Fruit fly (Drosophila melanogaster): Measurements from ENCODE around the gene CG9391.

CG9391 gene

dm6 chr3L:21236959-21237551, 31.1 kb downstream of the CG9391 start (continued):
- TF ChIP-seq acj6 (GFP tag; optimal IDR thresholded peaks at IDR 0.05) (no peak), topi (GFP tag; optimal IDR thresholded peaks at IDR 0.05) (no peak), Met (GFP tag; optimal IDR thresholded peaks at IDR 0.05) (no peak), fkh (GFP tag; optimal IDR thresholded peaks at IDR 0.05) (no peak), OdsH (GFP tag; optimal IDR thresholded peaks at IDR 0.05) (peak; percentile 12), fd85E (GFP tag; optimal IDR thresholded peaks at IDR 0.05) (no peak), Blimp-1 (GFP tag; optimal IDR thresholded peaks at IDR 0.05) (no peak), CG1621 (tag; optimal IDR thresholded peaks at IDR 0.05) (no peak), CG10631 (GFP tag; optimal IDR thresholded peaks at IDR 0.05) (no peak), CG31627 (GFP tag; optimal IDR thresholded peaks at IDR 0.05) (no peak), esn (GFP tag; optimal IDR thresholded peaks at IDR 0.05) (no peak), cyc (GFP tag; optimal IDR thresholded peaks at IDR 0.05) (no peak), CG34406 (GFP tag; optimal IDR thresholded peaks at IDR 0.05) (no peak)

dm6 chr3L:21230762-21231161, 37.4 kb downstream of the CG9391 start:
- no peak for TF ChIP-seq CG6808 (GFP tag; optimal IDR thresholded peaks at IDR 0.05)
- TF ChIP-seq CG1621 (tag; optimal IDR thresholded peaks at IDR 0.05) = no peak
- no peak for TF ChIP-seq lz (GFP tag; optimal IDR thresholded peaks at IDR 0.05)
- TF ChIP-seq eg (GFP tag; IDR thresholded peaks at IDR 0.05) = no peak
- no peak for TF ChIP-seq CG34406 (GFP tag; optimal IDR thresholded peaks at IDR 0.05)
- no peak for TF ChIP-seq esn (GFP tag; optimal IDR thresholded peaks at IDR 0.05)
- TF ChIP-seq dsx (GFP tag; optimal IDR thresholded peaks at IDR 0.05; ENCODE audit: poor library complexity, severe bottlenecking) = no peak
- TF ChIP-seq CG11762 (GFP tag; optimal IDR thresholded peaks at IDR 0.05; ENCODE audit: insufficient read depth) = no peak
- TF ChIP-seq CG8319 (GFP tag; optimal IDR thresholded peaks at IDR 0.05) = no peak
- no peak for TF ChIP-seq CG6792 (GFP tag; optimal IDR thresholded peaks at IDR 0.05)
- TF ChIP-seq CG32006 (GFP tag; optimal IDR thresholded peaks at IDR 0.05) = no peak

- no peak for TF ChIP-seq Blimp-1 (GFP tag; optimal IDR thresholded peaks at IDR 0.05)
- TF ChIP-seq CG3919 (GFP tag; optimal IDR thresholded peaks at IDR 0.05) = peak; percentile 29
- TF ChIP-seq CG8319 (GFP tag; optimal IDR thresholded peaks at IDR 0.05) = no peak
- TF ChIP-seq salr (GFP tag; optimal IDR thresholded peaks at IDR 0.05) = peak in 1 of 2 experiments; percentile 69
- peak; percentile 60 for TF ChIP-seq CG6163 (GFP tag; IDR thresholded peaks at IDR 0.05)
- peak; percentile 19 for TF ChIP-seq CG11762 (GFP tag; optimal IDR thresholded peaks at IDR 0.05; ENCODE audit: insufficient read depth)
- TF ChIP-seq Hr4 (GFP tag; optimal IDR thresholded peaks at IDR 0.05) = peak; percentile 92
- TF ChIP-seq CG31627 (GFP tag; optimal IDR thresholded peaks at IDR 0.05) = no peak
- TF ChIP-seq fd85E (GFP tag; optimal IDR thresholded peaks at IDR 0.05) = no peak
- no peak for TF ChIP-seq Eip75B (GFP tag; optimal IDR thresholded peaks at IDR 0.05)
- TF ChIP-seq svp (GFP tag) = no peak
- TF ChIP-seq CG6808 (GFP tag; optimal IDR thresholded peaks at IDR 0.05) = no peak
- peak; percentile 12 for TF ChIP-seq CG16779 (tag; optimal IDR thresholded peaks at IDR 0.05)
- TF ChIP-seq CG1621 (tag; optimal IDR thresholded peaks at IDR 0.05) = no peak
- TF ChIP-seq acj6 (GFP tag; optimal IDR thresholded peaks at IDR 0.05) = no peak
- no peak for TF ChIP-seq cyc (GFP tag; optimal IDR thresholded peaks at IDR 0.05)
- no peak for TF ChIP-seq CG8632 (GFP tag; optimal IDR thresholded peaks at IDR 0.05)
- peak; percentile 29; the same call in 1 of the 2 replicates for TF ChIP-seq CG11294 (GFP tag; IDR thresholded peaks at IDR 0.05)
- peak; percentile 82 for TF ChIP-seq eg (GFP tag; IDR thresholded peaks at IDR 0.05)
- TF ChIP-seq Gug (GFP tag; IDR thresholded peaks at IDR 0.05) = peak; percentile 62
- no peak for TF ChIP-seq topi (GFP tag; optimal IDR thresholded peaks at IDR 0.05)
- TF ChIP-seq esn (GFP tag; optimal IDR thresholded peaks at IDR 0.05) = no peak
- peak; percentile 89 for TF ChIP-seq CG8119 (GFP tag; IDR thresholded peaks at IDR 0.05)
- TF ChIP-seq dac (GFP tag; optimal IDR thresholded peaks at IDR 0.05) = peak; percentile 78
- TF ChIP-seq Ets21C (GFP tag; optimal IDR thresholded peaks at IDR 0.05) = no peak
- TF ChIP-seq fd59A (GFP tag; optimal IDR thresholded peaks at IDR 0.05) = no peak
- TF ChIP-seq Lpt (GFP tag; optimal IDR thresholded peaks at IDR 0.05) = peak; percentile 83
- TF ChIP-seq Met (GFP tag; optimal IDR thresholded peaks at IDR 0.05) = no peak
- peak; percentile 52 for TF ChIP-seq OdsH (GFP tag; optimal IDR thresholded peaks at IDR 0.05)
- no peak for TF ChIP-seq CG10669 (GFP tag; optimal IDR thresholded peaks at IDR 0.05)
- TF ChIP-seq fkh (GFP tag; optimal IDR thresholded peaks at IDR 0.05) = no peak
- TF ChIP-seq Sox15 (GFP tag; optimal IDR thresholded peaks at IDR 0.05) = no peak
- TF ChIP-seq CG3032 (tag; optimal IDR thresholded peaks at IDR 0.05) = no peak
- peak; percentile 51 for TF ChIP-seq achi (GFP tag; optimal IDR thresholded peaks at IDR 0.05)
- TF ChIP-seq Smox (GFP tag; optimal IDR thresholded peaks at IDR 0.05) = no peak
- TF ChIP-seq Eip78C (GFP tag) = peak; percentile 89
- no peak for TF ChIP-seq CG11902 (GFP tag; optimal IDR thresholded peaks at IDR 0.05)
- TF ChIP-seq CG7368 (GFP tag; optimal IDR thresholded peaks at IDR 0.05) = no peak
- peak; percentile 68 for TF ChIP-seq net (GFP tag; optimal IDR thresholded peaks at IDR 0.05)
Observed at dm6 chr3L:21229764-21230163, 38.4 kb downstream of the CG9391 start.

All from whole organism, prepupa.